Worm (Caenorhabditis elegans) whole organism, L4/young adult: ENCODE measurements around the gene nep-10.

Experiments
- W03F9.2 ChIP-seq: fragments of 150-350 bp; optimal IDR thresholded peaks from 2 replicates; lab custom pipeline; 2014; ENCODE audit warnings: missing biosample characterization, missing genetic modification characterization
- dao-5 ChIP-seq: sonication (generic microtip); optimal IDR thresholded peaks from 2 replicates; lab custom pipeline; 2016; ENCODE audit warnings: missing genotype, missing genetic modification characterization, moderate library complexity, missing compliant biosample characterization
- him-1 ChIP-seq: sonication (generic microtip); optimal IDR thresholded peaks from 2 replicates; lab custom pipeline; 2016; ENCODE audit warnings: missing genotype, missing genetic modification reagents, missing genetic modification characterization, missing compliant biosample characterization

The nep-10 gene

DNA sequence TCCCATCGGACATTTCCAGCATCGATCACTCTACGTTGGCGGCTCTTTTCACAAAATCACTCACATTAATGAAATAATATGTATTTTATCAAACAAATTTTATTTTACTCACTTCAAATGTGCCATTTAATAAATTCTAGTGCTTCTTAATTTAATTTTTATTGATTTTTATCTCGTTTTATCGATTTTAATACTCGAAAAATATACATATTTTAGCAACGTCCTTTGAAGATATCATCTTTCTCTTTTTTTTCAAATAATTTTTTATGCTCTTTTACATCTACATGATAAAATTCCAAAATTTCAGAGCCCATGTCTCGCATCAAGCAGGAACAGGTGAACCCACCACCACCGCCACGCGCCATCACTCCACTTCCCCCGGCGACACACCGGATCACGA is 43.9 kb downstream of the nep-10 start, which contains the start of the genes lido-14 and bath-27:
Gene lido-14 (plus strand): TSS at position 301 of the 400 bp plus-strand sequence.
Gene bath-27 (plus strand): TSS at position 306 of the 400 bp plus-strand sequence.
- TF ChIP-seq dao-5 (tag; lab: Kevin White, UChicago) (no peak), him-1 (tag; lab: Kevin White, UChicago) (no peak), W03F9.2 (tag; lab: Kevin White, UChicago) (no peak)

DNA sequence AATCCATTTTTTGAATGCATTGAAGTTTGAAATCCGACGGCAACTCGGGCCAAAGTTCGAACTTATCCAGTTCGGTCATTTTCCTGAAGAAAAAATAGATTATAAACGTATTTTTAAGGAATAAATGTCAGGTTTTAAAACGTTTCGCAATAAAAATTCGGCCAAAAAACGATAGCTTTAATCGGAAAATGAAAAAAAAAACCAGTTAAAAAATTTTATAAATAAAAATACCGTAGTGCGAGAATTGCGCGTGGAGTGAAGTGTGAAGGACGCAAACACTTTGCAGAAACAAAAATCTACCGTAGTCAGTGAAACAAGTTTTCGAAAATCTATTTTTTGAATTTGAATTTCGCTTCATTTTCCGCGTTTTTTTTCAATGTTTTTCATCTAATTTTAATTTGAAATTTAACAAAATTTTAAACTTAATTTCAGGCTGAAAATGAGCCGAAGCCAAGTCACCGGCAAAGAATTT is 52.9 kb downstream of the nep-10 start, which contains the start of gene F14D2.8:
Gene F14D2.8 (minus strand): TSS at position 51 of the 472 bp plus-strand sequence.
- TF ChIP-seq W03F9.2 (tag; lab: Kevin White, UChicago) (no peak), him-1 (tag; lab: Kevin White, UChicago) (no peak), dao-5 (tag; lab: Kevin White, UChicago) (no peak)
